Fruit fly (Drosophila melanogaster): ENCODE measurements around the gene CG14011.

CG14011 gene

dm6 chr2L:5593839-5594238 lies 12.9 kb upstream of the CG14011 start:
- TF ChIP-seq Hr96 (GFP tag; optimal IDR thresholded peaks at IDR 0.05), result no peak
- no peak for TF ChIP-seq Mnt (GFP tag; optimal IDR thresholded peaks at IDR 0.05)
- no peak for TF ChIP-seq pad (GFP tag; optimal IDR thresholded peaks at IDR 0.05)
- no peak for TF ChIP-seq kay (GFP tag; ENCODE audit: borderline replicate concordance)
- no peak for TF ChIP-seq CG7101 (tag; optimal IDR thresholded peaks at IDR 0.05)
- TF ChIP-seq cnc (optimal IDR thresholded peaks at IDR 0.05), result no peak
- no peak for TF ChIP-seq ovo (GFP tag; optimal IDR thresholded peaks at IDR 0.05)
- no peak for TF ChIP-seq CG5204 (GFP tag; optimal IDR thresholded peaks at IDR 0.05)
- TF ChIP-seq CG14711 (tag; optimal IDR thresholded peaks at IDR 0.05), result no peak
- TF ChIP-seq Crg-1 (GFP tag; optimal IDR thresholded peaks at IDR 0.05), result no peak
- TF ChIP-seq cic (GFP tag; optimal IDR thresholded peaks at IDR 0.05), result no peak
- TF ChIP-seq Clk (GFP tag; optimal IDR thresholded peaks at IDR 0.05), result no peak

dm6 chr2L:5588314-5588713 lies 7.4 kb upstream of the CG14011 start, which contains the start of gene CG7251:
TSS of gene CG7251 (minus strand) at chr2L:5588414.
- TF ChIP-seq Crg-1 (GFP tag; optimal IDR thresholded peaks at IDR 0.05) (no peak), CG14711 (tag; optimal IDR thresholded peaks at IDR 0.05) (no peak), CG33017 (tag; optimal IDR thresholded peaks at IDR 0.05) (no peak), cic (GFP tag; optimal IDR thresholded peaks at IDR 0.05) (no peak), cnc (optimal IDR thresholded peaks at IDR 0.05) (no peak), CG11617 (GFP tag; optimal IDR thresholded peaks at IDR 0.05) (no peak), CG12768 (GFP tag; optimal IDR thresholded peaks at IDR 0.05) (no peak), tj (GFP tag; optimal IDR thresholded peaks at IDR 0.05) (no peak), CG7101 (tag; optimal IDR thresholded peaks at IDR 0.05) (no peak), CG7045 (GFP tag; optimal IDR thresholded peaks at IDR 0.05) (no peak), Mnt (GFP tag; optimal IDR thresholded peaks at IDR 0.05) (no peak), CG5204 (GFP tag; optimal IDR thresholded peaks at IDR 0.05) (no peak)

dm6 chr2L:5569503-5569902 lies 11.4 kb downstream of the CG14011 start:
- TF ChIP-seq CG5204 (GFP tag; optimal IDR thresholded peaks at IDR 0.05) (no peak), CG1620 (GFP tag; optimal IDR thresholded peaks at IDR 0.05) (no peak), bab1 (GFP tag; optimal IDR thresholded peaks at IDR 0.05) (no peak), CG7045 (GFP tag; optimal IDR thresholded peaks at IDR 0.05) (no peak), kay (GFP tag; ENCODE audit: borderline replicate concordance) (no peak), cic (GFP tag; optimal IDR thresholded peaks at IDR 0.05) (no peak), tj (GFP tag; optimal IDR thresholded peaks at IDR 0.05) (no peak), Crg-1 (GFP tag; optimal IDR thresholded peaks at IDR 0.05) (no peak)

dm6 chr2L:5567103-5567502 lies 13.8 kb downstream of the CG14011 start:
- TF ChIP-seq CG14711 (tag; optimal IDR thresholded peaks at IDR 0.05), result peak; percentile 11
- TF ChIP-seq ovo (GFP tag; optimal IDR thresholded peaks at IDR 0.05), result no peak
- no peak for TF ChIP-seq Hr96 (GFP tag; optimal IDR thresholded peaks at IDR 0.05)
- no peak for TF ChIP-seq Clk (GFP tag; optimal IDR thresholded peaks at IDR 0.05)

dm6 chr2L:5558809-5559392 lies 22.0 kb downstream of the CG14011 start, which contains the start of gene GluRIIB:
TSS of gene GluRIIB (plus strand) at chr2L:5559342.
- no peak for TF ChIP-seq CG11617 (GFP tag; optimal IDR thresholded peaks at IDR 0.05)
- no peak for TF ChIP-seq bab1 (GFP tag; optimal IDR thresholded peaks at IDR 0.05)
- no peak for TF ChIP-seq CG1620 (GFP tag; optimal IDR thresholded peaks at IDR 0.05)
- no peak for TF ChIP-seq cnc (optimal IDR thresholded peaks at IDR 0.05)
- no peak for TF ChIP-seq tj (GFP tag; optimal IDR thresholded peaks at IDR 0.05)
- TF ChIP-seq CG33017 (tag; optimal IDR thresholded peaks at IDR 0.05), result no peak
- TF ChIP-seq pad (GFP tag; optimal IDR thresholded peaks at IDR 0.05), result no peak
- TF ChIP-seq CG12768 (GFP tag; optimal IDR thresholded peaks at IDR 0.05), result no peak
- TF ChIP-seq Clk (GFP tag; optimal IDR thresholded peaks at IDR 0.05), result no peak
- no peak for TF ChIP-seq toe (GFP tag; optimal IDR thresholded peaks at IDR 0.05)
- no peak for TF ChIP-seq kay (GFP tag; ENCODE audit: borderline replicate concordance)
- no peak for TF ChIP-seq CG7045 (GFP tag; optimal IDR thresholded peaks at IDR 0.05)
- no peak for TF ChIP-seq cic (GFP tag; optimal IDR thresholded peaks at IDR 0.05)
- TF ChIP-seq Crg-1 (GFP tag; optimal IDR thresholded peaks at IDR 0.05), result no peak
- no peak for TF ChIP-seq ovo (GFP tag; optimal IDR thresholded peaks at IDR 0.05)
- TF ChIP-seq Mnt (GFP tag; optimal IDR thresholded peaks at IDR 0.05), result no peak
- TF ChIP-seq CG5204 (GFP tag; optimal IDR thresholded peaks at IDR 0.05), result no peak

dm6 chr2L:5554818-5555217 lies 26.1 kb downstream of the CG14011 start, which contains the start of gene GluRIIA:
TSS of gene GluRIIA (plus strand) at chr2L:5555072.
- no peak for TF ChIP-seq pad (GFP tag; optimal IDR thresholded peaks at IDR 0.05)
- no peak for TF ChIP-seq Clk (GFP tag; optimal IDR thresholded peaks at IDR 0.05)
- TF ChIP-seq Mnt (GFP tag; optimal IDR thresholded peaks at IDR 0.05), result no peak

- no peak for TF ChIP-seq Crg-1 (GFP tag; optimal IDR thresholded peaks at IDR 0.05)
- no peak for TF ChIP-seq Mnt (GFP tag; optimal IDR thresholded peaks at IDR 0.05)
- TF ChIP-seq CG7045 (GFP tag; optimal IDR thresholded peaks at IDR 0.05), result no peak
- no peak for TF ChIP-seq CG5204 (GFP tag; optimal IDR thresholded peaks at IDR 0.05)
- TF ChIP-seq kay (GFP tag; ENCODE audit: borderline replicate concordance), result no peak
- TF ChIP-seq CG14711 (tag; optimal IDR thresholded peaks at IDR 0.05), result no peak
- TF ChIP-seq pad (GFP tag; optimal IDR thresholded peaks at IDR 0.05), result no peak
- TF ChIP-seq cnc (optimal IDR thresholded peaks at IDR 0.05), result no peak
- no peak for TF ChIP-seq Clk (GFP tag; optimal IDR thresholded peaks at IDR 0.05)
These were observed 27.2 kb downstream of the CG14011 start, which contains the start of the genes CG14013 and CG14017 for dm6 chr2L:5553750-5554149. TSS of gene CG14013 (minus strand) at chr2L:5553850. TSS of gene CG14017 (plus strand) at chr2L:5553897.

All from whole organism, adult.